Fruit fly (Drosophila melanogaster) S2 (cell line): Measurements from ENCODE around the gene CG11983.
A peak's percentile ranks its signal among the peaks of the same experiment; 100 is the strongest.

ENCODE experiments used
- CG8478 ChIP-seq: fragments of >200 bp; optimal IDR thresholded peaks from 2 replicates; lab custom pipeline; 2018
- CTCF ChIP-seq, 2 experiments: fragments of >200 bp; optimal IDR thresholded peaks; 2 replicates each; lab custom pipeline; 2018

dm6 chr3R:9019689-9020138 is 11.6 kb downstream of the CG11983 start, which contains the start of gene tgo:
- peak; percentile 15 to 47 for TF ChIP-seq CTCF (optimal IDR thresholded peaks at IDR 0.05; lab: Kevin White, UChicago)
- no peak for TF ChIP-seq CG8478
